Worm (Caenorhabditis elegans) whole organism, midembryonic: Measurements from ENCODE around the gene gst-5.

Source experiments
- T22C8.4 ChIP-seq: fragments of 200-800 bp; sonication (Bioruptor generic); IDR thresholded peaks from 2 replicates; pipeline ENCODE4 v1.3.6; 2022; ENCODE audit warnings: missing genetic modification characterization, missing compliant biosample characterization
- cog-1 ChIP-seq: sonication (generic microtip); optimal IDR thresholded peaks from 2 replicates; lab custom pipeline; 2016; ENCODE audit warnings: missing genetic modification characterization, missing compliant biosample characterization
- flt-1 ChIP-seq: fragments of 200-800 bp; sonication (Bioruptor generic); IDR thresholded peaks from 2 replicates; pipeline ENCODE4 v1.3.6; 2022; ENCODE audit warnings: missing genetic modification characterization, missing compliant biosample characterization
- klf-2 ChIP-seq: fragments of 200-800 bp; sonication (Bioruptor generic); conservative IDR thresholded peaks from 2 replicates; pipeline ENCODE4 v1.3.6; 2022; ENCODE audit warnings: missing genetic modification reagents, missing genetic modification characterization, missing compliant biosample characterization
- med-1 ChIP-seq: sonication (generic microtip); optimal IDR thresholded peaks from 2 replicates; lab custom pipeline; 2017; ENCODE audit warnings: missing genetic modification characterization, mild to moderate bottlenecking, missing compliant biosample characterization, antibody characterized with exemption, missing genetic modification reagents; ENCODE audit not compliant: insufficient read depth
- ref-1 ChIP-seq: fragments of 200-800 bp; sonication (Bioruptor generic); conservative IDR thresholded peaks from 2 replicates; pipeline ENCODE4 v1.3.6; 2022; ENCODE audit warnings: missing genetic modification reagents, missing genetic modification characterization, missing compliant biosample characterization
- tab-1 ChIP-seq: fragments of 200-800 bp; sonication (Bioruptor generic); IDR thresholded peaks from 2 replicates; pipeline ENCODE4 v1.3.6; 2022; ENCODE audit warnings: missing genetic modification characterization, missing compliant biosample characterization
- ztf-23 ChIP-seq: fragments of 200-800 bp; sonication (Bioruptor generic); IDR thresholded peaks from 2 replicates; pipeline ENCODE4 v1.3.6; 2022; ENCODE audit warnings: missing genetic modification reagents, missing genetic modification characterization, missing compliant biosample characterization
- ztf-29 ChIP-seq: fragments of 200-800 bp; sonication (Bioruptor generic); IDR thresholded peaks from 2 replicates; pipeline ENCODE4 v1.3.6; 2022; ENCODE audit warnings: missing genetic modification reagents, missing genetic modification characterization, missing compliant biosample characterization

The gst-5 gene

ce11 chrII:10945446-10945845, 4.7 kb upstream of the gst-5 start:
- TF ChIP-seq flt-1 (no peak), klf-2 (GFP tag; lab: Robert Waterston, UW) (no peak), tab-1 (GFP tag; lab: Robert Waterston, UW) (no peak), ztf-23 (GFP tag; lab: Robert Waterston, UW) (no peak), ref-1 (GFP tag; lab: Robert Waterston, UW) (no peak), cog-1 (tag; lab: Kevin White, UChicago) (no peak), T22C8.4 (GFP tag; lab: Robert Waterston, UW) (no peak), med-1 (GFP tag; lab: Kevin White, UChicago) (no peak), ztf-29 (no peak)

ce11 chrII:10946848-10947247, 3.3 kb upstream of the gst-5 start:
- TF ChIP-seq med-1 (GFP tag; lab: Kevin White, UChicago) (no peak), ztf-29 (no peak), ref-1 (GFP tag; lab: Robert Waterston, UW) (no peak), flt-1 (no peak), ztf-23 (GFP tag; lab: Robert Waterston, UW) (no peak), cog-1 (tag; lab: Kevin White, UChicago) (no peak), klf-2 (GFP tag; lab: Robert Waterston, UW) (no peak), tab-1 (GFP tag; lab: Robert Waterston, UW) (no peak), T22C8.4 (GFP tag; lab: Robert Waterston, UW) (no peak)

- TF ChIP-seq klf-2 (GFP tag; lab: Robert Waterston, UW) (no peak), ztf-29 (no peak), T22C8.4 (GFP tag; lab: Robert Waterston, UW) (no peak), ref-1 (GFP tag; lab: Robert Waterston, UW) (no peak), ztf-23 (GFP tag; lab: Robert Waterston, UW) (no peak), cog-1 (tag; lab: Kevin White, UChicago) (no peak), tab-1 (GFP tag; lab: Robert Waterston, UW) (no peak), flt-1 (no peak), med-1 (GFP tag; lab: Kevin White, UChicago) (no peak)
Measured at ce11 chrII:10947317-10947716, 2.8 kb upstream of the gst-5 start, which contains the start of the genes tceb-3 and gskl-1. Gene tceb-3, minus strand, starts transcription at chrII:10947417. Gene gskl-1, plus strand, starts transcription at chrII:10947559.

- no peak for TF ChIP-seq klf-2 (GFP tag; lab: Robert Waterston, UW)
- TF ChIP-seq med-1 (GFP tag; lab: Kevin White, UChicago) = no peak
- no peak for TF ChIP-seq T22C8.4 (GFP tag; lab: Robert Waterston, UW)
- TF ChIP-seq ztf-29 = no peak
- TF ChIP-seq tab-1 (GFP tag; lab: Robert Waterston, UW) = no peak
- TF ChIP-seq cog-1 (tag; lab: Kevin White, UChicago) = no peak
Measured at ce11 chrII:10948236-10949025, 1.7 kb upstream of the gst-5 start.

- TF ChIP-seq ztf-23 (GFP tag; lab: Robert Waterston, UW) = no peak
- no peak for TF ChIP-seq T22C8.4 (GFP tag; lab: Robert Waterston, UW)
- TF ChIP-seq med-1 (GFP tag; lab: Kevin White, UChicago) = no peak
- no peak for TF ChIP-seq ztf-29
- TF ChIP-seq cog-1 (tag; lab: Kevin White, UChicago) = no peak
- TF ChIP-seq klf-2 (GFP tag; lab: Robert Waterston, UW) = no peak
Measured at ce11 chrII:10949383-10949782, 769 bp upstream of the gst-5 start.

ce11 chrII:10953065-10953464, 2.9 kb downstream of the gst-5 start, which contains the start of gene nos-1:
Gene nos-1, minus strand, starts transcription at chrII:10953165.
- TF ChIP-seq klf-2 (GFP tag; lab: Robert Waterston, UW) (no peak), flt-1 (no peak), ztf-29 (no peak), tab-1 (GFP tag; lab: Robert Waterston, UW) (no peak), med-1 (GFP tag; lab: Kevin White, UChicago) (no peak), T22C8.4 (GFP tag; lab: Robert Waterston, UW) (no peak), cog-1 (tag; lab: Kevin White, UChicago) (no peak), ref-1 (GFP tag; lab: Robert Waterston, UW) (no peak), ztf-23 (GFP tag; lab: Robert Waterston, UW) (no peak)

- TF ChIP-seq klf-2 (GFP tag; lab: Robert Waterston, UW) (no peak), ref-1 (GFP tag; lab: Robert Waterston, UW) (no peak), tab-1 (GFP tag; lab: Robert Waterston, UW) (no peak)
Measured at ce11 chrII:10955114-10955513, 5.0 kb downstream of the gst-5 start.

- TF ChIP-seq ref-1 (GFP tag; lab: Robert Waterston, UW) (no peak), klf-2 (GFP tag; lab: Robert Waterston, UW) (no peak), tab-1 (GFP tag; lab: Robert Waterston, UW) (no peak)
Measured at ce11 chrII:10956793-10957192, 6.6 kb downstream of the gst-5 start, which contains the start of gene R03D7.8. Gene R03D7.8, minus strand, starts transcription at chrII:10956893.

- TF ChIP-seq flt-1 (no peak), cog-1 (tag; lab: Kevin White, UChicago) (no peak), ref-1 (GFP tag; lab: Robert Waterston, UW) (no peak), ztf-29 (no peak)
Measured at ce11 chrII:10959138-10959537, 9.0 kb downstream of the gst-5 start.

ce11 chrII:10959676-10960075, 9.5 kb downstream of the gst-5 start:
- TF ChIP-seq med-1 (GFP tag; lab: Kevin White, UChicago) (no peak), klf-2 (GFP tag; lab: Robert Waterston, UW) (no peak), tab-1 (GFP tag; lab: Robert Waterston, UW) (no peak), T22C8.4 (GFP tag; lab: Robert Waterston, UW) (no peak), ztf-23 (GFP tag; lab: Robert Waterston, UW) (no peak), cog-1 (tag; lab: Kevin White, UChicago) (no peak), ztf-29 (no peak), flt-1 (no peak), ref-1 (GFP tag; lab: Robert Waterston, UW) (no peak)
